Worm (Caenorhabditis elegans): ENCODE results near the gene ugt-44.

Gene ugt-44

ce11 chrIV:10502345-10502744 lies 32.8 kb downstream of the ugt-44 start (continued):
- TF ChIP-seq lin-39 (tag; optimal IDR thresholded peaks at IDR 0.05): no peak
- TF ChIP-seq arid-1 (GFP tag; conservative IDR thresholded peaks at IDR 0.05): no peak
- no peak for TF ChIP-seq unc-62 (GFP tag; optimal IDR thresholded peaks at IDR 0.05 in 1 of 2)
- no peak for TF ChIP-seq unc-62 (tag; optimal IDR thresholded peaks at IDR 0.05)
- no peak for TF ChIP-seq unc-39 (tag; optimal IDR thresholded peaks at IDR 0.05)
- TF ChIP-seq skn-1 (tag; optimal IDR thresholded peaks at IDR 0.05): no peak
- TF ChIP-seq nhr-111 (GFP tag; optimal IDR thresholded peaks at IDR 0.05): no peak
- TF ChIP-seq mxl-2 (GFP tag; conservative IDR thresholded peaks at IDR 0.05): no peak
- TF ChIP-seq aly-2 (tag; optimal IDR thresholded peaks at IDR 0.05): no peak
- TF ChIP-seq ceh-62 (tag; optimal IDR thresholded peaks at IDR 0.05): no peak
- TF ChIP-seq set-16 (GFP tag; IDR thresholded peaks at IDR 0.05): no peak
- TF ChIP-seq spr-1 (tag; optimal IDR thresholded peaks at IDR 0.05): no peak
- TF ChIP-seq nhr-10 (tag; optimal IDR thresholded peaks at IDR 0.05): peak; percentile 51
- TF ChIP-seq D1046.2 (GFP tag; IDR thresholded peaks at IDR 0.05): no peak
- no peak for TF ChIP-seq duxl-1 (tag; optimal IDR thresholded peaks at IDR 0.05; ENCODE audit: poor library complexity)
- TF ChIP-seq F44E2.7 (GFP tag; IDR thresholded peaks at IDR 0.05): no peak
- TF ChIP-seq ceh-20 (GFP tag; IDR thresholded peaks at IDR 0.05): no peak
- 0 out of 2 replicates have a peak, but pooled peaks have one; percentile 57 for TF ChIP-seq tra-1 (GFP tag; IDR thresholded peaks at IDR 0.05)
- peak; percentile 84 for TF ChIP-seq dmd-6 (GFP tag; IDR thresholded peaks at IDR 0.05)
- TF ChIP-seq lin-15B (tag; optimal IDR thresholded peaks at IDR 0.05): no peak
- TF ChIP-seq zip-2 (tag; optimal IDR thresholded peaks at IDR 0.05): peak; percentile 32
- TF ChIP-seq ztf-7 (tag; optimal IDR thresholded peaks at IDR 0.05): no peak
- TF ChIP-seq mes-2 (tag; optimal IDR thresholded peaks at IDR 0.05; ENCODE audit: poor library complexity, severe bottlenecking): peak; percentile 74
- TF ChIP-seq F26F4.8 (GFP tag; conservative IDR thresholded peaks at IDR 0.05): no peak
- no peak for TF ChIP-seq egl-27 (tag; optimal IDR thresholded peaks at IDR 0.05)
- no peak for TF ChIP-seq R02D3.7 (tag; optimal IDR thresholded peaks at IDR 0.05)
- TF ChIP-seq dmd-9 (GFP tag; IDR thresholded peaks at IDR 0.05): no peak
- TF ChIP-seq ceh-44 (GFP tag; IDR thresholded peaks at IDR 0.05): no peak
- TF ChIP-seq attf-4 (tag; optimal IDR thresholded peaks at IDR 0.05): no peak
- no peak for TF ChIP-seq F10B5.3 (tag; optimal IDR thresholded peaks at IDR 0.05)
- TF ChIP-seq Y48G9A.11 (GFP tag; IDR thresholded peaks at IDR 0.05): no peak
- TF ChIP-seq ceh-82 (tag; optimal IDR thresholded peaks at IDR 0.05): no peak
- TF ChIP-seq hlh-30 (tag; optimal IDR thresholded peaks at IDR 0.05; ENCODE audit: insufficient read depth): peak; percentile 87
- TF ChIP-seq nhr-25 (tag; optimal IDR thresholded peaks at IDR 0.05; ENCODE audit: borderline replicate concordance, insufficient read depth): no peak
- peak in 1 of 2 experiments; percentile 84 for TF ChIP-seq hif-1 (tag; optimal IDR thresholded peaks at IDR 0.05)
- TF ChIP-seq mxl-3 (GFP tag; optimal IDR thresholded peaks at IDR 0.05): peak; percentile 8
- peak in 1 of 2 experiments; percentile 60 for TF ChIP-seq mdl-1 (tag; optimal IDR thresholded peaks at IDR 0.05)
- no peak for TF ChIP-seq F49E8.2 (tag; optimal IDR thresholded peaks at IDR 0.05; ENCODE audit: borderline replicate concordance)
- no peak for TF ChIP-seq jun-1 (tag; optimal IDR thresholded peaks at IDR 0.05)
- peak; percentile 25 for TF ChIP-seq nhr-48 (tag; optimal IDR thresholded peaks at IDR 0.05)
- TF ChIP-seq F37D6.2 (tag; optimal IDR thresholded peaks at IDR 0.05): no peak
- no peak for TF ChIP-seq rbr-2 (tag; optimal IDR thresholded peaks at IDR 0.05)
- TF ChIP-seq ces-1 (GFP tag; optimal IDR thresholded peaks at IDR 0.05): no peak
- TF ChIP-seq daf-8 (GFP tag; IDR thresholded peaks at IDR 0.05): no peak
- no peak for TF ChIP-seq cey-2 (tag; optimal IDR thresholded peaks at IDR 0.05; ENCODE audit: borderline replicate concordance, insufficient read depth)
- peak; percentile 30; the same call in 1 of the 2 replicates for TF ChIP-seq hmg-1.1 (GFP tag; IDR thresholded peaks at IDR 0.05)
- no peak for TF ChIP-seq dpl-1 (GFP tag; optimal IDR thresholded peaks at IDR 0.05)
- TF ChIP-seq zfp-3 (GFP tag; conservative IDR thresholded peaks at IDR 0.05): 0 out of 2 replicates have a peak, but pooled peaks have one; percentile 37
- TF ChIP-seq gei-8 (GFP tag; optimal IDR thresholded peaks at IDR 0.05): no peak
- no peak for TF ChIP-seq dmd-8 (GFP tag; IDR thresholded peaks at IDR 0.05)
- no peak for TF ChIP-seq snpc-4 (tag; optimal IDR thresholded peaks at IDR 0.05)

Data from whole organism, L4 larva.